Fruit fly (Drosophila melanogaster) whole organism: ENCODE data around the gene Osi11.

Experiments
- Dll ChIP-seq: fragments of >200 bp; optimal IDR thresholded peaks from 2 replicates; lab custom pipeline; 2017
- EcR ChIP-seq, 2 experiments: fragments of >200 bp; optimal IDR thresholded peaks; 2 replicates each; lab custom pipeline; 2017; ENCODE audit warnings: missing biosample characterization in 2 of 2, missing genetic modification characterization in 2 of 2, missing genetic modification reagents in 2 of 2
- psq ChIP-seq: fragments of >200 bp; optimal IDR thresholded peaks from 2 replicates; lab custom pipeline; 2017
- usp ChIP-seq: fragments of >200 bp; optimal IDR thresholded peaks from 2 replicates; lab custom pipeline; 2017; ENCODE audit warnings: missing biosample characterization, missing genetic modification characterization, mixed read lengths

DNA sequence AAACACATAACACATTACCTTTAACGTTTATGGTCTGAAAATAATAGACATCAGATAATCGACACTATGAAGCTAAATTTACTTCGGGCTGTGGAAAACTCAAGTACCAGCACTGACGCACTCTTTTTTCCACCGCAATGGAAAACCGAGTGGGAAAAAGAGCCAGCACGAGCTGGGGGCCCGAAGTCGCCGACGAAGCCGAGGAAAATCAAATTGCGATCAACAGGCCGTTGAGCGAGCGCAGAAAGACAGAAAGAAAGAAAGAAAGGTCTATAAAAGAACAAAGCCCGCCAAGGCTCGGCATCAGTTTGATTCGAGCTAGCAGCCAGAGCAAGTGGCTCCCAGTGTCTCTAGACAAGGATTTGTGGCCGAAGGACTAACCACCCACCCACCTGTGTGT lies 9.7 kb upstream of the Osi11 start, which contains the start of gene Osi12:
- TF ChIP-seq EcR (GFP tag; optimal IDR thresholded peaks at IDR 0.05; lab: Kevin White, UChicago) (no peak), psq (lab: Kevin White, UChicago) (no peak), usp (GFP tag; lab: Kevin White, UChicago) (no peak), Dll (no peak)
